Worm (Caenorhabditis elegans): ENCODE data around the gene frk-1.
"Not testable (repeated sequence)": the region's sequence is repeated elsewhere in the genome, so short reads cannot be mapped to it uniquely, and the experiment has no call there.

Gene frk-1

ce11 chrIV:10027566-10027965 lies 15.4 kb upstream of the frk-1 start, which contains the start of gene gipc-2:
gipc-2 (minus strand) TSS chrIV:10027666.
- TF ChIP-seq W03F9.2 (tag; optimal IDR thresholded peaks at IDR 0.05), result no peak
- no peak for TF ChIP-seq him-1 (tag; optimal IDR thresholded peaks at IDR 0.05)
- TF ChIP-seq dao-5 (tag; optimal IDR thresholded peaks at IDR 0.05), result no peak

ce11 chrIV:10028779-10029178 lies 14.2 kb upstream of the frk-1 start, which contains the start of the genes F44D12.16 and msd-2:
F44D12.16 (plus strand) TSS chrIV:10029079.
msd-2 (plus strand) TSS chrIV:10029083.
- TF ChIP-seq dao-5, W03F9.2, him-1 (tag; optimal IDR thresholded peaks at IDR 0.05): not testable (repeated sequence)

- TF ChIP-seq him-1 (tag; optimal IDR thresholded peaks at IDR 0.05), result no peak
- TF ChIP-seq W03F9.2 (tag; optimal IDR thresholded peaks at IDR 0.05), result no peak
- no peak for TF ChIP-seq dao-5 (tag; optimal IDR thresholded peaks at IDR 0.05)
Observed at ce11 chrIV:10033053-10033452, 9.9 kb upstream of the frk-1 start, which contains the start of gene F44D12.6. F44D12.6 (plus strand) TSS chrIV:10033353.

ce11 chrIV:10036966-10037365 lies 6.0 kb upstream of the frk-1 start, which contains the start of gene F44D12.10:
F44D12.10 (minus strand) TSS chrIV:10037066.
- TF ChIP-seq him-1 (tag; optimal IDR thresholded peaks at IDR 0.05) (no peak), W03F9.2 (tag; optimal IDR thresholded peaks at IDR 0.05) (no peak), dao-5 (tag; optimal IDR thresholded peaks at IDR 0.05) (no peak)

ce11 chrIV:10040803-10041202 lies 2.2 kb upstream of the frk-1 start, which contains the start of gene dhs-31:
dhs-31 (minus strand) TSS chrIV:10040903.
- TF ChIP-seq W03F9.2 (tag; optimal IDR thresholded peaks at IDR 0.05) (no peak), dao-5 (tag; optimal IDR thresholded peaks at IDR 0.05) (no peak), him-1 (tag; optimal IDR thresholded peaks at IDR 0.05) (no peak)

ce11 chrIV:10046005-10046404 lies 3.0 kb downstream of the frk-1 start:
- TF ChIP-seq dao-5 (tag; optimal IDR thresholded peaks at IDR 0.05), result no peak

- TF ChIP-seq him-1 (tag; optimal IDR thresholded peaks at IDR 0.05) (no peak), W03F9.2 (tag; optimal IDR thresholded peaks at IDR 0.05) (no peak), dao-5 (tag; optimal IDR thresholded peaks at IDR 0.05) (no peak)
Observed at ce11 chrIV:10047108-10047507, 4.1 kb downstream of the frk-1 start, which contains the start of gene T04B2.3. T04B2.3 (plus strand) TSS chrIV:10047408.

DNA sequence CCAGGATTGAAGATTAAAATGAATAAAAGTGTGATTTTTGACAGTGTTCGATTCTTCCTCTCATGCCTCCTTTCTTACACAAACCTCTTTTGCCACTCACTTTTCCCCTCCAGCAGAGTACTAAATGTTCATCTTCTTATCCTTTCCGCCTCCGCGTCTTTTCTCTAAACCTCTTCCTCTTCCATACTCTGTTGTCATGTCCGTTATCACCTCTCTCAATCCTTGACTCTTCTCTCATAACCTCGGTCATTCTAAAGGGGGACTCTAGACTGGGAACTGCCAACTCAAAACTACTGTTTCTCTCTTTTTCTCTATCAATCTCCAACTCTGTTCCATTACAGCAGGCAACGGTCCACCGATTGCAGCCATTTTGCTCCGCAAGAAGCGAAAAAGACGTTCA lies 5.3 kb downstream of the frk-1 start:
- no peak for TF ChIP-seq dao-5 (tag; optimal IDR thresholded peaks at IDR 0.05)
- TF ChIP-seq W03F9.2 (tag; optimal IDR thresholded peaks at IDR 0.05), result no peak
- TF ChIP-seq him-1 (tag; optimal IDR thresholded peaks at IDR 0.05), result no peak

ce11 chrIV:10051088-10051487 lies 8.1 kb downstream of the frk-1 start, which contains the start of gene T04B2.8:
T04B2.8 (minus strand) TSS chrIV:10051188.
- TF ChIP-seq W03F9.2 (tag; optimal IDR thresholded peaks at IDR 0.05) (no peak), him-1 (tag; optimal IDR thresholded peaks at IDR 0.05) (no peak), dao-5 (tag; optimal IDR thresholded peaks at IDR 0.05) (no peak)

- TF ChIP-seq W03F9.2 (tag; optimal IDR thresholded peaks at IDR 0.05), result no peak
- no peak for TF ChIP-seq dao-5 (tag; optimal IDR thresholded peaks at IDR 0.05)
- no peak for TF ChIP-seq him-1 (tag; optimal IDR thresholded peaks at IDR 0.05)
Observed at ce11 chrIV:10053550-10053949, 10.6 kb downstream of the frk-1 start, which contains the start of gene srv-12. srv-12 (minus strand) TSS chrIV:10053650.

ce11 chrIV:10056138-10056537 lies 13.2 kb downstream of the frk-1 start, which contains the start of gene T04B2.7:
T04B2.7 (minus strand) TSS chrIV:10056238.
- no peak for TF ChIP-seq dao-5 (tag; optimal IDR thresholded peaks at IDR 0.05)
- TF ChIP-seq him-1 (tag; optimal IDR thresholded peaks at IDR 0.05), result no peak
- no peak for TF ChIP-seq W03F9.2 (tag; optimal IDR thresholded peaks at IDR 0.05)

- TF ChIP-seq dao-5 (tag; optimal IDR thresholded peaks at IDR 0.05) (no peak), W03F9.2 (tag; optimal IDR thresholded peaks at IDR 0.05) (no peak), him-1 (tag; optimal IDR thresholded peaks at IDR 0.05) (no peak)
Observed at ce11 chrIV:10059175-10059574, 16.2 kb downstream of the frk-1 start.

ce11 chrIV:10060795-10061194 lies 17.8 kb downstream of the frk-1 start:
- TF ChIP-seq dao-5 (tag; optimal IDR thresholded peaks at IDR 0.05), result no peak
- TF ChIP-seq him-1 (tag; optimal IDR thresholded peaks at IDR 0.05), result no peak
- TF ChIP-seq W03F9.2 (tag; optimal IDR thresholded peaks at IDR 0.05), result no peak

DNA sequence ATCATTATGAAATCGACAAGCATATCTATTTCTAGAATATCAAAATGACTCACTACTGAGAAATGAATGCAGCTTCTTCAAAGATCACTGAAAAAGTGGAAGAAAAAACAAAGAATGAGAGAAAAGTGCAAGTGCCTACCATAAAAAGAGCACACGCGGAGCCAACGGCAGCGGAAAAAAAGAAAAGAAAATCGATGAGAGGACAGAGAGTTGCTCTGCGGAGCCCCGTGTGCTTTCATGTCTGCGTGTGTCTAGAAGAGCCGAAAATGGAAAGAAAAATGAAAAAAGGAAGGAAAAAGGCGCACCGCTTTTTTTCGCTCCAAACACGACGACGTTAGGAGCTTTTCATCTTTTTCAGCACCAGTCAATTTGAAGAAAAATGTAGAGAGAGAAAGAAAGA lies 19.7 kb downstream of the frk-1 start, which contains the start of gene ipla-7:
ipla-7 (minus strand) TSS at position 122 of the 400 bp plus-strand sequence.
- TF ChIP-seq dao-5 (tag; optimal IDR thresholded peaks at IDR 0.05) (no peak), W03F9.2 (tag; optimal IDR thresholded peaks at IDR 0.05) (no peak), him-1 (tag; optimal IDR thresholded peaks at IDR 0.05) (no peak)

DNA sequence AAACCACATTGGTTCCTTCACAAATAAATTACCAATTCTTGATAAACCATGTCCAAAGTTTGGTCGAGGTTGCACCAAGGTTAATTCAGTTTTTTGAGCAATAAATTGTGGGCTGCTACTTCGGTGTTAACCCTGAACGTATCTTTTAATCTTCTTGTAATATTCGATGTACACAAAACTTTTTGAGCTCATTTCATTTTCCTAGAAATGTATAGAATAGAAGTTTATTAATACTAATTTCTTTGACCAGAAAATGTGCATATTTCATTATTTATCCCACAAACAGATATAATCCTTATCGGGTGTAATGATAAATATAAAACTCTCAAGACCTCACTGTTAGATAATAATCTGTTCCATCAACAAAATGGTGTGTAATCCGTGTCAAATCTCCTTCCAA lies 21.0 kb downstream of the frk-1 start:
- no peak for TF ChIP-seq W03F9.2 (tag; optimal IDR thresholded peaks at IDR 0.05)
- no peak for TF ChIP-seq dao-5 (tag; optimal IDR thresholded peaks at IDR 0.05)

Measured in whole organism, L4/young adult.